Worm (Caenorhabditis elegans): ENCODE measurements around the gene srz-60.

The srz-60 gene

ce11 chrIV:3384593-3384992 lies 44.1 kb upstream of the srz-60 start (continued):
- TF ChIP-seq ceh-32 (tag; optimal IDR thresholded peaks at IDR 0.05; ENCODE audit: poor library complexity) (no peak), ztf-7 (tag; optimal IDR thresholded peaks at IDR 0.05) (no peak), lin-29 (GFP tag; IDR thresholded peaks at IDR 0.05) (no peak), snpc-4 (tag; optimal IDR thresholded peaks at IDR 0.05) (no peak), nhr-111 (GFP tag; optimal IDR thresholded peaks at IDR 0.05) (no peak), lir-3 (tag; optimal IDR thresholded peaks at IDR 0.05) (no peak), spr-1 (tag; optimal IDR thresholded peaks at IDR 0.05) (peak; percentile 85), nhr-42 (GFP tag; IDR thresholded peaks at IDR 0.05) (peak; percentile 80; the same call in 1 of the 2 replicates)

- TF ChIP-seq mxl-3 (GFP tag; optimal IDR thresholded peaks at IDR 0.05) (no peak), ctbp-1 (GFP tag; IDR thresholded peaks at IDR 0.05) (no peak), F26F4.8 (GFP tag; conservative IDR thresholded peaks at IDR 0.05) (no peak), daf-19 (GFP tag; conservative IDR thresholded peaks at IDR 0.05) (no peak), daf-16 (GFP tag; optimal IDR thresholded peaks at IDR 0.05) (no peak), daf-16 (tag; optimal IDR thresholded peaks at IDR 0.05) (peak; percentile 77), zfp-3 (GFP tag; conservative IDR thresholded peaks at IDR 0.05) (no peak), T26A8.4 (GFP tag; IDR thresholded peaks at IDR 0.05) (no peak), ceh-82 (tag; optimal IDR thresholded peaks at IDR 0.05) (no peak), tag-97 (GFP tag; IDR thresholded peaks at IDR 0.05) (no peak), snpc-1.2 (GFP tag; IDR thresholded peaks at IDR 0.05) (no peak), fos-1 (tag; optimal IDR thresholded peaks at IDR 0.05) (no peak), nhr-111 (GFP tag; optimal IDR thresholded peaks at IDR 0.05) (no peak), mdl-1 (tag; optimal IDR thresholded peaks at IDR 0.05) (peak in 1 of 2 experiments; percentile 14), lin-39 (tag; optimal IDR thresholded peaks at IDR 0.05) (no peak), nhr-25 (tag; optimal IDR thresholded peaks at IDR 0.05; ENCODE audit: borderline replicate concordance, insufficient read depth) (peak; percentile 28), unc-39 (tag; optimal IDR thresholded peaks at IDR 0.05) (no peak), ztf-11 (tag; optimal IDR thresholded peaks at IDR 0.05) (no peak), Y48G9A.11 (GFP tag; IDR thresholded peaks at IDR 0.05) (no peak), mes-2 (tag; optimal IDR thresholded peaks at IDR 0.05; ENCODE audit: poor library complexity, severe bottlenecking) (peak; percentile 73), gei-8 (GFP tag; optimal IDR thresholded peaks at IDR 0.05) (no peak), dpl-1 (GFP tag; optimal IDR thresholded peaks at IDR 0.05) (peak; percentile 87), lim-7 (GFP tag; IDR thresholded peaks at IDR 0.05) (no peak), F44E2.7 (GFP tag; IDR thresholded peaks at IDR 0.05) (no peak), dve-1 (tag; optimal IDR thresholded peaks at IDR 0.05; ENCODE audit: insufficient read depth) (peak; percentile 58), ceh-32 (tag; optimal IDR thresholded peaks at IDR 0.05; ENCODE audit: poor library complexity) (no peak), nhr-28 (tag; optimal IDR thresholded peaks at IDR 0.05) (peak; percentile 29), saeg-2 (GFP tag; IDR thresholded peaks at IDR 0.05) (no peak), Y75B8A.6 (GFP tag; IDR thresholded peaks at IDR 0.05) (no peak), nhr-6 (tag; optimal IDR thresholded peaks at IDR 0.05) (peak; percentile 42), hmg-1.1 (GFP tag; IDR thresholded peaks at IDR 0.05) (peak; percentile 53), ceh-62 (tag; optimal IDR thresholded peaks at IDR 0.05) (no peak), R02D3.7 (tag; optimal IDR thresholded peaks at IDR 0.05) (no peak), madf-5 (GFP tag; IDR thresholded peaks at IDR 0.05) (no peak), dmd-8 (GFP tag; IDR thresholded peaks at IDR 0.05) (no peak), nhr-102 (tag; optimal IDR thresholded peaks at IDR 0.05) (no peak), lin-29 (GFP tag; IDR thresholded peaks at IDR 0.05) (no peak), F49E8.2 (tag; optimal IDR thresholded peaks at IDR 0.05; ENCODE audit: borderline replicate concordance) (no peak), lin-15B (tag; optimal IDR thresholded peaks at IDR 0.05) (no peak), F10B5.3 (tag; optimal IDR thresholded peaks at IDR 0.05) (no peak), unc-130 (GFP tag; optimal IDR thresholded peaks at IDR 0.05) (no peak), nhr-76 (tag; optimal IDR thresholded peaks at IDR 0.05) (no peak), Y5F2A.4 (GFP tag; optimal IDR thresholded peaks at IDR 0.05) (no peak)
Observed at ce11 chrIV:3385337-3386215, 43.1 kb upstream of the srz-60 start, which contains the start of gene mai-2. TSS of gene mai-2 (plus strand) at chrIV:3385910.
